Fruit fly (Drosophila melanogaster) whole organism, prepupa: Measurements from ENCODE around the gene eIF3d1.
A peak's percentile ranks its signal among the peaks of the same experiment; 100 is the strongest.

ENCODE experiments used
- CG10631 ChIP-seq: fragments of 200-800 bp; sonication (Bioruptor generic); optimal IDR thresholded peaks from 2 replicates; lab custom pipeline; 2016; ENCODE audit warnings: missing biosample characterization, missing genetic modification characterization
- CG11294 ChIP-seq: fragments of 200-800 bp; sonication (Bioruptor generic); IDR thresholded peaks from 2 replicates; pipeline ENCODE4 v1.3.6; 2022; ENCODE audit warnings: missing biosample characterization, missing genetic modification characterization
- CG11762 ChIP-seq: fragments of 200-800 bp; sonication (Bioruptor generic); optimal IDR thresholded peaks from 3 replicates; lab custom pipeline; 2016; ENCODE audit warnings: missing biosample characterization, missing genetic modification characterization; ENCODE audit not compliant: insufficient read depth
- CG11902 ChIP-seq: fragments of 200-800 bp; sonication (Bioruptor generic); optimal IDR thresholded peaks from 3 replicates; lab custom pipeline; 2016; ENCODE audit warnings: missing biosample characterization, missing genetic modification characterization
- CG15336 ChIP-seq: fragments of 200-800 bp; sonication (Bioruptor generic); IDR thresholded peaks from 2 replicates; pipeline ENCODE4 v1.3.6; 2022; ENCODE audit warnings: missing biosample characterization, missing genetic modification characterization
- CG1621 ChIP-seq: fragments of 200-800 bp; sonication (Bioruptor generic); optimal IDR thresholded peaks from 3 replicates; lab custom pipeline; 2018; ENCODE audit warnings: missing biosample characterization, mild to moderate bottlenecking, missing genetic modification characterization
- CG16779 ChIP-seq: fragments of 200-800 bp; sonication (Bioruptor generic); optimal IDR thresholded peaks from 3 replicates; lab custom pipeline; 2017; ENCODE audit warnings: missing biosample characterization, mild to moderate bottlenecking, missing genetic modification characterization
- CG3032 ChIP-seq: fragments of 200-800 bp; optimal IDR thresholded peaks from 2 replicates; lab custom pipeline; 2019; ENCODE audit warnings: missing biosample characterization, mild to moderate bottlenecking, missing genetic modification characterization, moderate library complexity
- CG31627 ChIP-seq: fragments of 200-800 bp; sonication (Bioruptor generic); optimal IDR thresholded peaks from 3 replicates; lab custom pipeline; 2016; ENCODE audit warnings: missing biosample characterization, missing genetic modification characterization
- CG34406 ChIP-seq: fragments of 200-800 bp; sonication (Bioruptor generic); optimal IDR thresholded peaks from 3 replicates; lab custom pipeline; 2016; ENCODE audit warnings: missing biosample characterization, missing genetic modification characterization
- CG3919 ChIP-seq: fragments of 200-800 bp; sonication (Bioruptor generic); optimal IDR thresholded peaks from 3 replicates; lab custom pipeline; 2016; ENCODE audit warnings: missing biosample characterization, missing genetic modification characterization
- CG4318 ChIP-seq: fragments of 200-800 bp; sonication (Bioruptor generic); optimal IDR thresholded peaks from 3 replicates; lab custom pipeline; 2017; ENCODE audit warnings: missing biosample characterization, mild to moderate bottlenecking, missing genetic modification characterization
- CG6276 ChIP-seq: fragments of 200-800 bp; sonication (Bioruptor generic); optimal IDR thresholded peaks from 2 replicates; lab custom pipeline; 2017; ENCODE audit warnings: missing biosample characterization, mild to moderate bottlenecking, missing genetic modification characterization
- CG6792 ChIP-seq: fragments of 200-800 bp; sonication (Bioruptor generic); optimal IDR thresholded peaks from 3 replicates; lab custom pipeline; 2016; ENCODE audit warnings: missing biosample characterization, missing genetic modification characterization
- CG6808 ChIP-seq: fragments of 200-800 bp; sonication (Bioruptor generic); optimal IDR thresholded peaks from 3 replicates; lab custom pipeline; 2017; ENCODE audit warnings: missing biosample characterization, missing genetic modification characterization, mild to moderate bottlenecking, moderate library complexity, missing genetic modification reagents
- CG7368 ChIP-seq: fragments of 200-800 bp; sonication (Bioruptor generic); optimal IDR thresholded peaks from 3 replicates; lab custom pipeline; 2016; ENCODE audit warnings: missing biosample characterization, missing genetic modification characterization
- CG8119 ChIP-seq: fragments of 200-800 bp; sonication (Bioruptor generic); IDR thresholded peaks from 3 replicates; pipeline ENCODE4 v1.3.6; 2022; ENCODE audit warnings: missing biosample characterization, missing genetic modification characterization
- Eip75B ChIP-seq: fragments of 200-800 bp; sonication (Bioruptor generic); optimal IDR thresholded peaks from 3 replicates; lab custom pipeline; 2016; ENCODE audit warnings: missing biosample characterization, missing genetic modification characterization
- Eip78C ChIP-seq: fragments of 200-800 bp; sonication (Bioruptor generic); peaks from one replicate; lab custom pipeline; 2016; ENCODE audit warnings: missing biosample characterization, missing genetic modification characterization
- Ets96B ChIP-seq: fragments of 200-800 bp; optimal IDR thresholded peaks from 2 replicates; lab custom pipeline; 2019; ENCODE audit warnings: missing biosample characterization, mild to moderate bottlenecking, missing genetic modification characterization, moderate library complexity
- Gug ChIP-seq: fragments of 200-800 bp; sonication (Bioruptor generic); IDR thresholded peaks from 2 replicates; pipeline ENCODE4 v1.3.6; 2022; ENCODE audit warnings: missing biosample characterization, missing genetic modification characterization
- Hr38 ChIP-seq: sonication (Bioruptor generic); optimal IDR thresholded peaks from 2 replicates; lab custom pipeline; 2016; ENCODE audit warnings: missing biosample characterization, missing genetic modification characterization
- Hr39 ChIP-seq: fragments of 200-800 bp; sonication (Bioruptor generic); optimal IDR thresholded peaks from 2 replicates; lab custom pipeline; 2016; ENCODE audit warnings: missing biosample characterization, missing genetic modification characterization
- Lpt ChIP-seq: fragments of 200-800 bp; sonication (Bioruptor generic); optimal IDR thresholded peaks from 3 replicates; lab custom pipeline; 2016; ENCODE audit warnings: missing biosample characterization, missing genetic modification characterization
- Met ChIP-seq: fragments of 200-800 bp; sonication (Bioruptor generic); optimal IDR thresholded peaks from 3 replicates; lab custom pipeline; 2016; ENCODE audit warnings: missing biosample characterization, missing genetic modification characterization
- OdsH ChIP-seq: fragments of 200-800 bp; sonication (Bioruptor generic); optimal IDR thresholded peaks from 3 replicates; lab custom pipeline; 2016; ENCODE audit warnings: missing biosample characterization, missing genetic modification characterization
- Smox ChIP-seq: fragments of 200-800 bp; sonication (Bioruptor generic); optimal IDR thresholded peaks from 3 replicates; lab custom pipeline; 2016; ENCODE audit warnings: missing biosample characterization, missing genetic modification characterization
- Sox102F ChIP-seq: fragments of 200-800 bp; sonication (Bioruptor generic); optimal IDR thresholded peaks from 2 replicates; lab custom pipeline; 2016; ENCODE audit warnings: missing biosample characterization, mild to moderate bottlenecking, missing genetic modification characterization
- Sox14 ChIP-seq: fragments of 200-800 bp; sonication (Bioruptor generic); optimal IDR thresholded peaks from 3 replicates; lab custom pipeline; 2016; ENCODE audit warnings: missing biosample characterization, missing genetic modification characterization
- Sox15 ChIP-seq: fragments of 200-800 bp; sonication (Bioruptor generic); optimal IDR thresholded peaks from 3 replicates; lab custom pipeline; 2016; ENCODE audit warnings: missing biosample characterization, missing genetic modification characterization
- achi ChIP-seq: fragments of 200-800 bp; sonication (Bioruptor generic); optimal IDR thresholded peaks from 3 replicates; lab custom pipeline; 2016; ENCODE audit warnings: missing biosample characterization, missing genetic modification characterization
- cyc ChIP-seq: fragments of 200-800 bp; sonication (Bioruptor generic); optimal IDR thresholded peaks from 3 replicates; lab custom pipeline; 2016; ENCODE audit warnings: missing biosample characterization, missing genetic modification characterization
- dac ChIP-seq: fragments of 200-800 bp; sonication (Bioruptor generic); optimal IDR thresholded peaks from 2 replicates; lab custom pipeline; 2017; ENCODE audit warnings: missing biosample characterization, mild to moderate bottlenecking, missing genetic modification characterization
- dsx ChIP-seq: fragments of 200-800 bp; optimal IDR thresholded peaks from 3 replicates; lab custom pipeline; 2019; ENCODE audit warnings: missing biosample characterization, mild to moderate bottlenecking, missing genetic modification characterization, moderate library complexity; ENCODE audit not compliant: poor library complexity, severe bottlenecking
- eg ChIP-seq: fragments of 200-800 bp; sonication (Bioruptor generic); IDR thresholded peaks from 3 replicates; pipeline ENCODE4 v1.3.6; 2022; ENCODE audit warnings: missing biosample characterization, missing genetic modification characterization
- esn ChIP-seq: fragments of 200-800 bp; sonication (Bioruptor generic); optimal IDR thresholded peaks from 2 replicates; lab custom pipeline; 2016; ENCODE audit warnings: missing biosample characterization, mild to moderate bottlenecking, missing genetic modification characterization, moderate library complexity
- fd59A ChIP-seq: fragments of 200-800 bp; sonication (Bioruptor generic); optimal IDR thresholded peaks from 2 replicates; lab custom pipeline; 2017; ENCODE audit warnings: missing biosample characterization, mild to moderate bottlenecking, missing genetic modification characterization, missing genetic modification reagents
- fd85E ChIP-seq: fragments of 200-800 bp; sonication (Bioruptor generic); optimal IDR thresholded peaks from 3 replicates; lab custom pipeline; 2016; ENCODE audit warnings: missing biosample characterization, missing genetic modification characterization
- fkh ChIP-seq: fragments of 200-800 bp; sonication (Bioruptor generic); optimal IDR thresholded peaks from 3 replicates; lab custom pipeline; 2017; ENCODE audit warnings: missing biosample characterization, mild to moderate bottlenecking, missing genetic modification characterization, moderate library complexity
- lz ChIP-seq: fragments of 200-800 bp; sonication (Bioruptor generic); optimal IDR thresholded peaks from 3 replicates; lab custom pipeline; 2016; ENCODE audit warnings: missing biosample characterization, missing genetic modification characterization
- net ChIP-seq: fragments of 200-800 bp; sonication (Bioruptor generic); optimal IDR thresholded peaks from 3 replicates; lab custom pipeline; 2016; ENCODE audit warnings: missing biosample characterization, missing genetic modification characterization
- pdm3 ChIP-seq: fragments of 200-800 bp; sonication (Bioruptor generic); optimal IDR thresholded peaks from 3 replicates; lab custom pipeline; 2016; ENCODE audit warnings: missing biosample characterization, missing genetic modification characterization
- salr ChIP-seq, 2 experiments: fragments of 200-800 bp; sonication (Bioruptor generic); optimal IDR thresholded peaks; 3 replicates each; lab custom pipeline; 2016 to 2018; ENCODE audit warnings: missing biosample characterization in 2 of 2, missing genetic modification characterization in 2 of 2, mild to moderate bottlenecking in 1 of 2
- spab ChIP-seq: fragments of 200-800 bp; sonication (Bioruptor generic); optimal IDR thresholded peaks from 2 replicates; lab custom pipeline; 2017; ENCODE audit warnings: missing biosample characterization, mild to moderate bottlenecking, missing genetic modification characterization, missing genetic modification reagents
- svp ChIP-seq: fragments of 200-800 bp; sonication (Bioruptor generic); peaks from one replicate; lab custom pipeline; 2016; ENCODE audit warnings: missing biosample characterization, missing genetic modification characterization
- topi ChIP-seq: fragments of 200-800 bp; sonication (Bioruptor generic); optimal IDR thresholded peaks from 3 replicates; lab custom pipeline; 2016; ENCODE audit warnings: missing biosample characterization, missing genetic modification characterization
- vri ChIP-seq: fragments of 200-800 bp; sonication (Bioruptor generic); optimal IDR thresholded peaks from 3 replicates; lab custom pipeline; 2016; ENCODE audit warnings: missing biosample characterization, mild to moderate bottlenecking, missing genetic modification characterization

The eIF3d1 gene

DNA sequence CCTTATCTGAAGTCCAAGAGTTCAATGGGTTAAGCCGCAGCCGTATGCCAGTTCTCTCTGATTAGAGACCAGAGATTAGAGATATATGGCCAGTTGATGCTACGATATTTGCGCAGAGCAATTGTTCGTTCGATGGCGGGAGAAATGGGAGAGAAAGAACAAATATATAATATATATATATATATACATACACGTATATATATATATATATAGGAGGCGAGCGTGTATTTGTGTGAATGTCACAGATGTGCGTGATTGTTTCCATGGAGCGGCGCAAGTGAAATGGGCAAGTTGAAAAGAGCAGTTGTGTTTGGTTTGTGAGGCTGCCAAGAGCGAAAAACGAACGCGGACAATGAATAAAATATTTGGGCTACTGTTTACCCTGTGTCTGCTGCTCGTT is 2.8 kb upstream of the eIF3d1 start, which contains the start of gene GILT3:
Gene GILT3, plus strand, starts transcription at position 301 of the 400 bp plus-strand sequence.
- no peak for TF ChIP-seq spab (GFP tag; lab: Kevin White, UChicago)
- TF ChIP-seq svp (GFP tag; lab: Kevin White, UChicago), result peak; percentile 13
- 0 out of 2 replicates have a peak, but pooled peaks have one; percentile 9 for TF ChIP-seq CG15336 (GFP tag; lab: Robert Waterston, UW)
- TF ChIP-seq fkh (GFP tag; lab: Kevin White, UChicago), result peak; percentile 22

DNA sequence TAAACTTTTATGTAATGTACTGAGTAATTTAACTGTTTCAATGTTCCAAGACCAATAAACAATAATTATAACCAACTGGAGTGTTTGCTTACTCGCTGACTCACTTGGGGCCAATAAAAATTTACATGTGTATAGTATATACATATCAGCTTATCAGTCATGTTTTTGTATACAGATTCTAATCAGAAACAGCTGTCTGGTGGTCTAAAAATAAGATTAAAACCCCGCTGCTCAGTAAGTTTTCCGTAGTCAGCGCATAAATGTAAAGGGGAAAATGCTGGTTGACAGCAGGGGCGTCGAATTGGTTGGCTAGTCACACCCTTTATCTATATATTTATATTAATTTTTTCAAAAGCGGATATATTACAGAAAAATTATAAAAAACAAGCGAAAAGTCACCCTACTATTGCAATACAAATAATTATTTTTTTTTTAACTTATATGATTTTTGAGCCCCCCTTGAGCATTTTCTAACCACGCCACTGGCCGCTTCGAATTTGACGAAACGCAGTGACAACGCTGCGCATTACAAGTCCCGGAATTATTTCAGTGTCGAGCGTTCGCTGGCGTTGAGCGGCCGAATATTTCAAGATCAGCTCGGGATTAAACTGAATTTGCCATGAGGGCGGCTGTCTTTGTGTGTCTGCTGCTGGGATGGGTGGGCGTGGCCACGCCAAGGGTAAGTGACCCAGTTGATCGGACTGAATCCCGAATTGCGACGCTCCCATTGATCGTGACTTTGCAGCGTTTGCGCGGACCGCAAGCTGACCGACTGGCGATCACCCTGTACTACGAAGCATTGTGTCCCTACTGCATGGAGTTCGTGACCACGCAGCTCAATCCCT is 1.3 kb upstream of the eIF3d1 start, which contains the start of gene GILT2:
Gene GILT2, plus strand, starts transcription at position 547 of the 845 bp plus-strand sequence.
- TF ChIP-seq lz (GFP tag; lab: Kevin White, UChicago), result peak; percentile 83
- TF ChIP-seq Eip75B (GFP tag; lab: Kevin White, UChicago), result peak; percentile 75
- TF ChIP-seq CG34406 (GFP tag; lab: Kevin White, UChicago), result peak; percentile 83
- TF ChIP-seq CG11294 (GFP tag; lab: Robert Waterston, UW), result no peak
- TF ChIP-seq vri (GFP tag; lab: Kevin White, UChicago), result peak; percentile 85
- peak; percentile 93 for TF ChIP-seq svp (GFP tag; lab: Kevin White, UChicago)
- peak; percentile 63 for TF ChIP-seq Ets96B (tag; lab: Kevin White, UChicago)
- peak; percentile 82 for TF ChIP-seq CG3919
- TF ChIP-seq eg, result peak; percentile 72; the same call in 2 of the 3 replicates
- no peak for TF ChIP-seq CG4318
- TF ChIP-seq Hr39 (GFP tag; lab: Kevin White, UChicago), result peak; percentile 80
- peak; percentile 4 for TF ChIP-seq dac
- peak; percentile 29; the same call in 1 of the 2 replicates for TF ChIP-seq Gug
- no peak for TF ChIP-seq Hr38
- peak; percentile 88 for TF ChIP-seq cyc
- peak; percentile 71 for TF ChIP-seq fkh (GFP tag; lab: Kevin White, UChicago)
- TF ChIP-seq Sox102F (GFP tag; lab: Kevin White, UChicago), result peak; percentile 89
- TF ChIP-seq CG6808 (GFP tag; lab: Kevin White, UChicago), result peak; percentile 66
- peak; percentile 67 for TF ChIP-seq Sox15 (GFP tag; lab: Kevin White, UChicago)
- TF ChIP-seq net (GFP tag; lab: Kevin White, UChicago), result no peak
- TF ChIP-seq dsx (GFP tag; lab: Kevin White, UChicago), result peak; percentile 59
- peak; percentile 71 for TF ChIP-seq CG11902
- TF ChIP-seq CG10631 (GFP tag; lab: Kevin White, UChicago), result peak; percentile 70
- peak; percentile 86 for TF ChIP-seq Smox
- peak; percentile 88 for TF ChIP-seq Met
- TF ChIP-seq OdsH (GFP tag; lab: Kevin White, UChicago), result peak; percentile 80
- no peak for TF ChIP-seq fd85E (GFP tag; lab: Kevin White, UChicago)
- TF ChIP-seq fd59A, result peak; percentile 46
- TF ChIP-seq CG16779 (tag; lab: Kevin White, UChicago), result peak; percentile 62
- TF ChIP-seq CG6792 (GFP tag; lab: Kevin White, UChicago), result peak; percentile 83
- peak; percentile 42 for TF ChIP-seq Lpt (GFP tag; lab: Kevin White, UChicago)
- peak; percentile 80 for TF ChIP-seq CG15336 (GFP tag; lab: Robert Waterston, UW)
- peak; percentile 71 for TF ChIP-seq Sox14 (GFP tag; lab: Kevin White, UChicago)
- no peak for TF ChIP-seq CG6276 (GFP tag; lab: Kevin White, UChicago)
- peak; percentile 89 for TF ChIP-seq Eip78C (GFP tag; lab: Kevin White, UChicago)
- TF ChIP-seq pdm3 (GFP tag; lab: Kevin White, UChicago), result peak; percentile 73
- peak; percentile 89 for TF ChIP-seq topi (GFP tag; lab: Kevin White, UChicago)
- TF ChIP-seq CG8119 (GFP tag; lab: Robert Waterston, UW), result peak; percentile 74
- TF ChIP-seq CG11762 (GFP tag; lab: Kevin White, UChicago), result peak; percentile 43
- TF ChIP-seq salr (GFP tag; optimal IDR thresholded peaks at IDR 0.05; lab: Kevin White, UChicago), result no peak
- peak; percentile 78 for TF ChIP-seq achi (GFP tag; lab: Kevin White, UChicago)
- peak; percentile 81 for TF ChIP-seq CG31627
- no peak for TF ChIP-seq spab (GFP tag; lab: Kevin White, UChicago)
- peak; percentile 61 for TF ChIP-seq CG3032 (tag; lab: Kevin White, UChicago)
- TF ChIP-seq esn (GFP tag; lab: Kevin White, UChicago), result peak; percentile 91
- peak; percentile 11 for TF ChIP-seq CG1621
- TF ChIP-seq CG7368, result peak; percentile 71
